Worm (Caenorhabditis elegans) whole organism, young adult: Measurements from ENCODE around the gene F41G3.21.

Source experiments
- B0261.1 ChIP-seq: sonication (generic microtip); optimal IDR thresholded peaks from 2 replicates; lab custom pipeline; 2016; ENCODE audit warnings: mild to moderate bottlenecking, missing genetic modification characterization, moderate library complexity, missing compliant biosample characterization
- T07F8.4 ChIP-seq: sonication (generic microtip); optimal IDR thresholded peaks from 2 replicates; lab custom pipeline; 2016; ENCODE audit warnings: mild to moderate bottlenecking, missing genetic modification characterization, moderate library complexity, missing compliant biosample characterization
- akir-1 ChIP-seq: fragments of 200-800 bp; sonication (Bioruptor generic); optimal IDR thresholded peaks from 2 replicates; lab custom pipeline; 2018; ENCODE audit warnings: mild to moderate bottlenecking, missing genetic modification characterization, moderate library complexity, missing compliant biosample characterization
- ccch-3 ChIP-seq: fragments of 200-800 bp; sonication (Bioruptor generic); optimal IDR thresholded peaks from 2 replicates; lab custom pipeline; 2018; ENCODE audit warnings: mild to moderate bottlenecking, missing genetic modification characterization, missing compliant biosample characterization
- die-1 ChIP-seq: sonication (generic microtip); optimal IDR thresholded peaks from 2 replicates; lab custom pipeline; 2016; ENCODE audit warnings: missing genotype, mild to moderate bottlenecking, missing genetic modification characterization, missing compliant biosample characterization
- madf-3 ChIP-seq: fragments of 200-800 bp; sonication (Bioruptor generic); IDR thresholded peaks from 2 replicates; pipeline ENCODE4 v1.3.6; 2022; ENCODE audit warnings: missing genetic modification reagents, missing genetic modification characterization, missing compliant biosample characterization

DNA sequence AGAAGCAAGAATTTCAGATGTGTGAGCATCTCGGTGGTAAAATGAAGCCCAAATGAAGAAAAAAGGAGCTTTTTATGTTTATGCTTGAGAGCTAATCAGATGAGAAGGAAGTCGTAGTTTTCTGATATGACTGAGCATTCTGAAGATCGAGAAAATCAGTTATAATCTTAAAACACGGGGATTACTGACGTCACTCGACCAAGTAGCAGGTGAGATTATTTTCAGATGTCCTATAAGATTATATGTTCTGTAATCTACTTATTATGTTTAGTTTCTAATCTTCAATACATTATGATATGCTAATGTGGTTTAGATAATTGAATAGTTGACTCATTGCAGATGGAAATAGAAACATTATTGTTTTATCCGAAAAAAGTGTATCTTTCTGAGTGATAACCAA, 7.0 kb downstream of the F41G3.21 start, which contains the start of gene ins-14:
- TF ChIP-seq ccch-3 (GFP tag; lab: Kevin White, UChicago) (no peak), akir-1 (GFP tag; lab: Kevin White, UChicago) (no peak), T07F8.4 (tag; lab: Kevin White, UChicago) (no peak), B0261.1 (tag; lab: Kevin White, UChicago) (no peak), madf-3 (GFP tag; lab: Robert Waterston, UW) (no peak), die-1 (tag; lab: Kevin White, UChicago) (no peak)
